Worm (Caenorhabditis elegans): ENCODE data around the gene gtl-2.

- TF ChIP-seq nfya-1 (tag; optimal IDR thresholded peaks at IDR 0.05) (no peak), pha-4 (tag; optimal IDR thresholded peaks at IDR 0.05) (no peak), rnt-1 (tag; optimal IDR thresholded peaks at IDR 0.05) (no peak), che-1 (tag; optimal IDR thresholded peaks at IDR 0.05) (no peak), tbx-2 (tag; optimal IDR thresholded peaks at IDR 0.05) (no peak), nhr-11 (tag; optimal IDR thresholded peaks at IDR 0.05) (no peak), pax-1 (tag; optimal IDR thresholded peaks at IDR 0.05) (no peak), ceh-2 (tag; optimal IDR thresholded peaks at IDR 0.05) (no peak), unc-86 (tag; optimal IDR thresholded peaks at IDR 0.05) (no peak), ceh-22 (tag; optimal IDR thresholded peaks at IDR 0.05) (no peak), T23F11.4 (GFP tag; optimal IDR thresholded peaks at IDR 0.05) (no peak), pqm-1 (tag; optimal IDR thresholded peaks at IDR 0.05) (no peak), npax-4 (tag; optimal IDR thresholded peaks at IDR 0.05) (no peak)
These were observed 42.4 kb downstream of the gtl-2 start for ce11 chrIV:11315688-11316087.

Data from whole organism, late embryonic.